Fruit fly (Drosophila melanogaster) whole organism, adult: ENCODE measurements around the gene CG3397.

ENCODE experiments used
- CG11617 ChIP-seq: fragments of 200-800 bp; sonication (Bioruptor generic); optimal IDR thresholded peaks from 2 replicates; lab custom pipeline; 2017; ENCODE audit warnings: mild to moderate bottlenecking, missing biosample characterization, missing genetic modification reagents, missing genetic modification characterization
- CG12768 ChIP-seq: fragments of 200-800 bp; sonication (Bioruptor generic); optimal IDR thresholded peaks from 2 replicates; lab custom pipeline; 2017; ENCODE audit warnings: missing biosample characterization, missing genetic modification characterization, mild to moderate bottlenecking, moderate library complexity, missing genetic modification reagents
- CG33017 ChIP-seq: fragments of 200-800 bp; sonication (Bioruptor generic); optimal IDR thresholded peaks from 2 replicates; lab custom pipeline; 2018; ENCODE audit warnings: missing biosample characterization, mild to moderate bottlenecking, missing genetic modification characterization, moderate library complexity
- CG7045 ChIP-seq: fragments of 200-800 bp; sonication (Bioruptor generic); optimal IDR thresholded peaks from 2 replicates; lab custom pipeline; 2017; ENCODE audit warnings: missing biosample characterization, mild to moderate bottlenecking, missing genetic modification characterization
- CG7101 ChIP-seq: fragments of 200-800 bp; sonication (Bioruptor generic); optimal IDR thresholded peaks from 2 replicates; lab custom pipeline; 2018; ENCODE audit warnings: missing biosample characterization, mild to moderate bottlenecking, missing genetic modification characterization, moderate library complexity
- Clk ChIP-seq: fragments of 200-800 bp; sonication (Bioruptor generic); optimal IDR thresholded peaks from 2 replicates; lab custom pipeline; 2017; ENCODE audit warnings: missing biosample characterization, missing genetic modification characterization
- Mnt ChIP-seq: fragments of 200-800 bp; sonication (Bioruptor generic); optimal IDR thresholded peaks from 2 replicates; lab custom pipeline; 2016; ENCODE audit warnings: missing biosample characterization, mild to moderate bottlenecking, missing genetic modification characterization
- cic ChIP-seq: fragments of 200-800 bp; sonication (Bioruptor generic); optimal IDR thresholded peaks from 2 replicates; lab custom pipeline; 2017; ENCODE audit warnings: missing biosample characterization, mild to moderate bottlenecking, missing genetic modification characterization, moderate library complexity
- kay ChIP-seq: fragments of 200-800 bp; sonication (Bioruptor generic); peaks from one replicate; lab custom pipeline; 2016; ENCODE audit warnings: missing biosample characterization, missing genetic modification characterization, borderline replicate concordance
- tj ChIP-seq: fragments of 200-800 bp; sonication (Bioruptor generic); optimal IDR thresholded peaks from 3 replicates; lab custom pipeline; 2017; ENCODE audit warnings: missing biosample characterization, mild to moderate bottlenecking, missing genetic modification characterization, moderate library complexity

- no peak for TF ChIP-seq CG11617 (GFP tag; lab: Kevin White, UChicago)
- no peak for TF ChIP-seq CG7101 (tag; lab: Kevin White, UChicago)
- no peak for TF ChIP-seq cic
- no peak for TF ChIP-seq tj (GFP tag; lab: Kevin White, UChicago)
- TF ChIP-seq CG33017 (tag; lab: Kevin White, UChicago) = no peak
- TF ChIP-seq CG12768 = no peak
- no peak for TF ChIP-seq Mnt
- TF ChIP-seq Clk (GFP tag; lab: Kevin White, UChicago) = no peak
- TF ChIP-seq CG7045 (GFP tag; lab: Kevin White, UChicago) = no peak
- TF ChIP-seq kay (GFP tag; lab: Kevin White, UChicago) = no peak
Observed at dm6 chr3R:11945450-11946317, 38.7 kb downstream of the CG3397 start.
